Fruit fly (Drosophila melanogaster): ENCODE data around the gene Reps.

Gene Reps

dm6 chr2L:11119966-11120517, 13.6 kb upstream of the Reps start, which contains the start of gene CG6230 (continued):
- TF ChIP-seq org-1 (GFP tag; optimal IDR thresholded peaks at IDR 0.05) (no peak), Dfd (GFP tag; optimal IDR thresholded peaks at IDR 0.05) (no peak), CG4360 (GFP tag; IDR thresholded peaks at IDR 0.05) (no peak), CG9932 (GFP tag; IDR thresholded peaks at IDR 0.05) (no peak), CG17359 (tag; optimal IDR thresholded peaks at IDR 0.05) (no peak), amos (GFP tag; IDR thresholded peaks at IDR 0.05; ENCODE audit: partially characterized antibody) (peak; percentile 71), pzg (GFP tag; optimal IDR thresholded peaks at IDR 0.05) (peak; percentile 54), peb (GFP tag; IDR thresholded peaks at IDR 0.05) (no peak), CG2116 (GFP tag; optimal IDR thresholded peaks at IDR 0.05) (peak; percentile 86), CG6654 (GFP tag; optimal IDR thresholded peaks at IDR 0.05) (no peak), Hr78 (GFP tag; optimal IDR thresholded peaks at IDR 0.05) (no peak), fd96Cb (tag; optimal IDR thresholded peaks at IDR 0.05) (no peak), hbn (GFP tag; IDR thresholded peaks at IDR 0.05; ENCODE audit: partially characterized antibody) (peak; percentile 55; the same call in 1 of the 2 replicates), CG1602 (GFP tag; optimal IDR thresholded peaks at IDR 0.05) (no peak), Hr3 (GFP tag; optimal IDR thresholded peaks at IDR 0.05) (no peak), CG12299 (tag; optimal IDR thresholded peaks at IDR 0.05) (no peak), CG6689 (GFP tag; IDR thresholded peaks at IDR 0.05) (no peak), CG8478 (optimal IDR thresholded peaks at IDR 0.05) (no peak), CG12769 (tag; optimal IDR thresholded peaks at IDR 0.05) (no peak), shn (GFP tag; optimal IDR thresholded peaks at IDR 0.05) (no peak), Dp (GFP tag; optimal IDR thresholded peaks at IDR 0.05) (peak; percentile 84), slou (GFP tag; optimal IDR thresholded peaks at IDR 0.05) (no peak), CG13287 (GFP tag; IDR thresholded peaks at IDR 0.05; ENCODE audit: partially characterized antibody) (peak; percentile 77), sd (tag; optimal IDR thresholded peaks at IDR 0.05) (no peak), CG10147 (GFP tag; optimal IDR thresholded peaks at IDR 0.05) (no peak), B-H2 (GFP tag; optimal IDR thresholded peaks at IDR 0.05) (no peak), HLH54F (GFP tag; optimal IDR thresholded peaks at IDR 0.05) (no peak), pb (GFP tag; optimal IDR thresholded peaks at IDR 0.05) (no peak), CG7372 (GFP tag; IDR thresholded peaks at IDR 0.05) (no peak), CG15514 (GFP tag; optimal IDR thresholded peaks at IDR 0.05) (peak; percentile 16), Camta (GFP tag; optimal IDR thresholded peaks at IDR 0.05) (no peak), D (optimal IDR thresholded peaks at IDR 0.05) (no peak), D (GFP tag; optimal IDR thresholded peaks at IDR 0.05) (no peak), CG10209 (GFP tag; optimal IDR thresholded peaks at IDR 0.05) (no peak), zen2 (GFP tag; IDR thresholded peaks at IDR 0.05; ENCODE audit: partially characterized antibody) (peak; percentile 72; the same call in 2 of the 3 replicates), CG6765 (GFP tag; optimal IDR thresholded peaks at IDR 0.05) (no peak), CG18011 (GFP tag; optimal IDR thresholded peaks at IDR 0.05) (no peak), BEAF-32 (GFP tag; optimal IDR thresholded peaks at IDR 0.05) (peak; percentile 70), dan (GFP tag; IDR thresholded peaks at IDR 0.05) (no peak), CG14860 (GFP tag; IDR thresholded peaks at IDR 0.05; ENCODE audit: partially characterized antibody) (peak; percentile 26; the same call in 1 of the 3 replicates), Myb (GFP tag; optimal IDR thresholded peaks at IDR 0.05) (peak; percentile 78), Dll (GFP tag; IDR thresholded peaks at IDR 0.05; ENCODE audit: partially characterized antibody) (peak; percentile 71; the same call in 2 of the 4 replicates), Ets65A (GFP tag) (no peak), CG16815 (GFP tag; optimal IDR thresholded peaks at IDR 0.05) (no peak), Vsx1 (GFP tag; optimal IDR thresholded peaks at IDR 0.05) (no peak), CG1024 (GFP tag; IDR thresholded peaks at IDR 0.05) (no peak), Sin3A (optimal IDR thresholded peaks at IDR 0.05) (peak; percentile 3), ash1 (GFP tag; optimal IDR thresholded peaks at IDR 0.05) (no peak), mam (GFP tag; optimal IDR thresholded peaks at IDR 0.05) (no peak), ttk (GFP tag; IDR thresholded peaks at IDR 0.05) (no peak), psq (GFP tag; optimal IDR thresholded peaks at IDR 0.05) (no peak)

All from whole organism, embryonic.